Fruit fly (Drosophila melanogaster): ENCODE measurements around the gene PIG-C.

Gene PIG-C

DNA sequence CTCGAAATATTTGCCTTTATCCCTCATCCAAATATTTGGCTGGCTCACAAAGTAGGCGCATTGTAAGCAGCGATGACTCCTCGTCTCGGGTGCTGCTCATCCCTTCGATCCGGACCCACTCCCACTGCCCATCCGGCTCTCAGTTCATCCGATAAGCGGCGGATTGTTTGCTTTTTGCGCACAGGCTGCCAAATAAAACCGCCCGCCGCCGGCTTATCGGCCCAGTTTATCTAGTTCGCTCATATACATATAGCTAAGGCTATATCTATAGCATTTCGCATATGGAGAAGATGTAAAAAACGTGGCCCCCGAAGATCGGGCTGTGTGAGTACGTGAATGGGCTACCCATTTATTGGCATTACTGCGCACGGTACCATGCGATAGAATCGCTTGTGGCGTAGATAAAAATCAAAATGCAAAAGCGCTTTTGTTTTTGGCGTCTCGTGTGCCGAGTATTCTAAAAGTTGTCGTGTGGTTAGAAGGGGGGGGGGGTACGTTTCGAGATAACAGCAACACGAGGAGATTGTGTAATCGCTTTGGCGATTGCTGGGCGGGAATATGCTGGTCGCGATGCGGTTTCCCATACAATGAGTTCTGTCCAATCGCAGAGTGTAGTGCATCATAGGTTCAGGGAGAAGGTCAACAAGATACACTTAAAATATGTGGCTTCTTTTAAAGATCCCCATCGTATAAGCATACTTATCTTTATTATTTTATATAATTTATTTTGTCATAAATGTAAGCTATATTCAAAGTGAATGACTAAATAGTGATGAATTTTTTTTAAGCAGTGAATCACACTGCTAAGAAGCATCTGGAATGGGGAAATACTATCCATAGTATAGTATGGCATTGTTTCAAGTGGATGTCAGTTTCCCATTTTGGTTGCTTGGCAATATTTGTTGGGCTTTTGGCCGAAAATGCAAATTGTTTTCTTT lies 10.1 kb downstream of the PIG-C start:
- TF ChIP-seq svp (GFP tag): peak; percentile 80
- no peak for TF ChIP-seq CG9139 (GFP tag; optimal IDR thresholded peaks at IDR 0.05)
- TF ChIP-seq Gug (GFP tag; IDR thresholded peaks at IDR 0.05): no peak
- TF ChIP-seq CG6808 (GFP tag; optimal IDR thresholded peaks at IDR 0.05): no peak
- TF ChIP-seq cyc (GFP tag; optimal IDR thresholded peaks at IDR 0.05): no peak
- no peak for TF ChIP-seq CG6792 (GFP tag; optimal IDR thresholded peaks at IDR 0.05)
- no peak for TF ChIP-seq Sox15 (GFP tag; optimal IDR thresholded peaks at IDR 0.05)
- TF ChIP-seq acj6 (GFP tag; optimal IDR thresholded peaks at IDR 0.05): no peak
- peak; percentile 96 for TF ChIP-seq vri (GFP tag; optimal IDR thresholded peaks at IDR 0.05)
- TF ChIP-seq eg (GFP tag; IDR thresholded peaks at IDR 0.05): no peak
- no peak for TF ChIP-seq Sox14 (GFP tag; optimal IDR thresholded peaks at IDR 0.05)
- TF ChIP-seq CG6163 (GFP tag; IDR thresholded peaks at IDR 0.05): no peak
- no peak for TF ChIP-seq fd85E (GFP tag; optimal IDR thresholded peaks at IDR 0.05)
- TF ChIP-seq dsx (GFP tag; optimal IDR thresholded peaks at IDR 0.05; ENCODE audit: poor library complexity, severe bottlenecking): no peak
- TF ChIP-seq Eip78C (GFP tag): peak; percentile 44
- TF ChIP-seq OdsH (GFP tag; optimal IDR thresholded peaks at IDR 0.05): no peak
- TF ChIP-seq CG10631 (GFP tag; optimal IDR thresholded peaks at IDR 0.05): no peak
- no peak for TF ChIP-seq CG4318 (GFP tag; optimal IDR thresholded peaks at IDR 0.05)
- TF ChIP-seq CG7368 (GFP tag; optimal IDR thresholded peaks at IDR 0.05): no peak
- no peak for TF ChIP-seq CG32006 (GFP tag; optimal IDR thresholded peaks at IDR 0.05)
- TF ChIP-seq CG8119 (GFP tag; IDR thresholded peaks at IDR 0.05): no peak
- TF ChIP-seq topi (GFP tag; optimal IDR thresholded peaks at IDR 0.05): no peak
- TF ChIP-seq Lpt (GFP tag; optimal IDR thresholded peaks at IDR 0.05): no peak
- TF ChIP-seq Hr4 (GFP tag; optimal IDR thresholded peaks at IDR 0.05): no peak
- TF ChIP-seq CG3919 (GFP tag; optimal IDR thresholded peaks at IDR 0.05): no peak
- no peak for TF ChIP-seq Hr38 (GFP tag; optimal IDR thresholded peaks at IDR 0.05)
- peak; percentile 58 for TF ChIP-seq fkh (GFP tag; optimal IDR thresholded peaks at IDR 0.05)
- TF ChIP-seq Ets96B (tag; optimal IDR thresholded peaks at IDR 0.05): no peak
- no peak for TF ChIP-seq spab (GFP tag; optimal IDR thresholded peaks at IDR 0.05)
- TF ChIP-seq fd59A (GFP tag; optimal IDR thresholded peaks at IDR 0.05): no peak
- TF ChIP-seq dac (GFP tag; optimal IDR thresholded peaks at IDR 0.05): no peak

DNA sequence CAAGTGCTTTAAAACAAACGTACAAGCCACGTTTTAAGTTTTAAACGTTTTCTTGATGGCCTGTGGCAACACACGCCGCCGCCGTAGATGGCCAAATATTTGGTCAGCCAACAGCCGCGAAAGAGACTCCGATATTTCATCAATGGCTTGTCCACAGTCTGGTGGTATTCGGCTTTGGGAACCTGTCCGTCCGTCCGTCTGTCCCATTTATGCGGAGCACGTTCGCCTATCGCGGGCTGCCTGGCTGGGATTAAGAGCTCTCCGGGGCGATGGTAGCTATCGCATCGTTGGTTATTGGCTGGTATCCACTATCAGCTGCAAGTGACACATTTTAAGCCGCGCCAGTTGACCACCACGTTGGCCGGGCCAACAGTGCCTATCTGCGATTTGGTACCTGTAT lies 11.4 kb downstream of the PIG-C start:
- TF ChIP-seq CG3032 (tag; optimal IDR thresholded peaks at IDR 0.05) (no peak), dac (GFP tag; optimal IDR thresholded peaks at IDR 0.05) (no peak), salr (GFP tag; optimal IDR thresholded peaks at IDR 0.05) (no peak)

DNA sequence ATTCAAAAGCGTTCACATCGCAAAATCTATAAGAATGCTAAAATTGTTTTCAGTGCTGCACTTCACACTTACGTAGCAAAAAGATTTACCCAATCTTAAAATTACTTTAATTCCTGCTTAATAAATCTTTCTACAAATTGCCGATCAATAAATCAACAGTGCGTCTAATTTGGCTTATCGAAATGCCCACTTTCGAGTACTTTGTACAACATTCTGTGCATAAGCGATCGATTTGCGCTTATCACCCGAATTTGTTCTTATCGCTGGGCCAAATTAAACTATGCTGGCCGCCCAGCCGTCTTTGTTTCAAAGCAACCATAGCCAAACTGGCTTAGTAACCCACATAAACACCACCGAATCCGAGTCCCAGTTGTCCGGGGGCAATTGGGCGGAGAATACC lies 12.5 kb downstream of the PIG-C start:
- no peak for TF ChIP-seq Hr39 (GFP tag; optimal IDR thresholded peaks at IDR 0.05)
- no peak for TF ChIP-seq vri (GFP tag; optimal IDR thresholded peaks at IDR 0.05)
- no peak for TF ChIP-seq Eip78C (GFP tag)
- no peak for TF ChIP-seq spab (GFP tag; optimal IDR thresholded peaks at IDR 0.05)
- no peak for TF ChIP-seq CG6276 (GFP tag; optimal IDR thresholded peaks at IDR 0.05)
- TF ChIP-seq esn (GFP tag; optimal IDR thresholded peaks at IDR 0.05): no peak
- TF ChIP-seq CG6854 (GFP tag; optimal IDR thresholded peaks at IDR 0.05): no peak
